Worm (Caenorhabditis elegans): ENCODE results near the gene Y39B6A.13.

The Y39B6A.13 gene

DNA sequence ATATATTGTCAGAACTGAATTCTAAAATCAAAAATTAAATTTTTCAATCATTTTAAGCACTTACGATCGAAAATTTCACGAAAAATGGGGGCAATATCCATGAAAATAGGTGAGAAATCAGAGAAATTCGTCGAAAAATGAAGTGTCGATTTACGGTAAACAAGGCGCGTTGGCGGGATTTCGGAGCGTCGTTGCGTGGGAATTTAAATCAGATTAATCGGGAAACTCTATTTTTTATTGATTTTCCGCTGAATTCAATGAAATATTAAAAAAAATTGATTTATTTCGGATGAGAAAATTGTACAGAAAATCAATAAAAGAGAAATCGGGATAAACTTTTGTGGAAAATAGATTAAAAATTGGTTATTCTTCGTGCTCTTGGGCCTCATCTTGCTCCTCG, at the start of gene Y39B6A.13 (continued):
- TF ChIP-seq isw-1 (GFP tag; IDR thresholded peaks at IDR 0.05) (peak; percentile 20; the same call in 1 of the 2 replicates), jun-1 (tag; optimal IDR thresholded peaks at IDR 0.05) (no peak), snu-23 (GFP tag; optimal IDR thresholded peaks at IDR 0.05) (peak; percentile 64), unc-62 (GFP tag; optimal IDR thresholded peaks at IDR 0.05) (no peak), blmp-1 (tag; optimal IDR thresholded peaks at IDR 0.05) (no peak), C16A3.4 (tag; optimal IDR thresholded peaks at IDR 0.05) (peak; percentile 41), aha-1 (tag; optimal IDR thresholded peaks at IDR 0.05) (no peak), fkh-4 (tag; optimal IDR thresholded peaks at IDR 0.05; ENCODE audit: borderline replicate concordance) (no peak), ceh-90 (tag; optimal IDR thresholded peaks at IDR 0.05) (no peak), dpl-1 (GFP tag; optimal IDR thresholded peaks at IDR 0.05) (peak; percentile 78 to 89 (median 88)), unc-98 (GFP tag; IDR thresholded peaks at IDR 0.05) (no peak), efl-3 (GFP tag; optimal IDR thresholded peaks at IDR 0.05) (no peak), rnt-1 (tag; optimal IDR thresholded peaks at IDR 0.05) (peak; percentile 42), ama-1 (optimal IDR thresholded peaks at IDR 0.05) (no peak), pag-3 (tag; optimal IDR thresholded peaks at IDR 0.05; ENCODE audit: borderline replicate concordance, insufficient read depth) (no peak), fkh-8 (tag; optimal IDR thresholded peaks at IDR 0.05) (peak; percentile 27), efl-1 (optimal IDR thresholded peaks at IDR 0.05) (peak; percentile 41 to 89), efl-1 (GFP tag; optimal IDR thresholded peaks at IDR 0.05 in 1 of 2) (peak; percentile 89 to 99), unc-130 (tag; optimal IDR thresholded peaks at IDR 0.05) (no peak), zag-1 (tag; optimal IDR thresholded peaks at IDR 0.05) (no peak), mep-1 (tag; optimal IDR thresholded peaks at IDR 0.05) (peak; percentile 9), tbx-2 (tag; optimal IDR thresholded peaks at IDR 0.05) (peak; percentile 40), nhr-84 (tag; optimal IDR thresholded peaks at IDR 0.05) (no peak), alr-1 (tag; optimal IDR thresholded peaks at IDR 0.05; ENCODE audit: borderline replicate concordance) (no peak), nhr-76 (tag; optimal IDR thresholded peaks at IDR 0.05) (no peak), unc-30 (tag; optimal IDR thresholded peaks at IDR 0.05) (no peak), snpc-4 (tag; optimal IDR thresholded peaks at IDR 0.05) (no peak), grh-1 (GFP tag; IDR thresholded peaks at IDR 0.05) (no peak), ztf-4 (tag; optimal IDR thresholded peaks at IDR 0.05) (no peak), elt-2 (tag; optimal IDR thresholded peaks at IDR 0.05) (no peak), hlh-4 (tag; optimal IDR thresholded peaks at IDR 0.05) (no peak), swsn-7 (tag; optimal IDR thresholded peaks at IDR 0.05) (peak; percentile 48)

DNA sequence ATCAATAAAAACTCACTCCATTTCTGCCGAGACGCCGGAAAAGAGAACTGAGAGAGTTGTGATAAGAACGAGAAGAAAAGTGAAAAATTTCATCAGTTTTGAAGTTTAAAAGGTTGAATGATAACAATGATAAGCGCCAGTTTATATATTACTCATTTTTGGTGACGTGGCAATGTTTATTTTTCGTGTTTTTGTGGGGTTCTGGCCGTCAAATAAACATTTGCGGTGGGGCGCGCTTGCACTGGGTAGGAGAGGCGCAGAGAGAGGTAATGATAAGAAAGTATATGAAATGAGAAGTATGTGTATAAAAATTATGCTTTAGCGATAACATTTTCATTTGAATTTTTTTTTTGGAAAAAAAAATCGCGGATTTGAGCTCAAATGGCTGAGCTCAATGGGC, 39.4 kb upstream of the Y39B6A.13 start, which contains the start of gene Y39B6A.5:
TSS of gene Y39B6A.5 (minus strand) at position 214 of the 400 bp plus-strand sequence.
- no peak for TF ChIP-seq pag-3 (tag; optimal IDR thresholded peaks at IDR 0.05; ENCODE audit: borderline replicate concordance, insufficient read depth)
- TF ChIP-seq C34B4.2 (tag; optimal IDR thresholded peaks at IDR 0.05) = no peak
- TF ChIP-seq skn-1 (tag; optimal IDR thresholded peaks at IDR 0.05) = peak; percentile 0
- peak; percentile 61 for TF ChIP-seq lin-14 (GFP tag; optimal IDR thresholded peaks at IDR 0.05)
- TF ChIP-seq pqm-1 (tag; optimal IDR thresholded peaks at IDR 0.05) = peak; percentile 82
- TF ChIP-seq ceh-90 (tag; optimal IDR thresholded peaks at IDR 0.05) = no peak
- peak in 1 of 2 experiments; percentile 69 for TF ChIP-seq lin-35 (GFP tag; optimal IDR thresholded peaks at IDR 0.05)
- TF ChIP-seq unc-130 (tag; optimal IDR thresholded peaks at IDR 0.05) = no peak
- TF ChIP-seq pax-3 (tag; optimal IDR thresholded peaks at IDR 0.05) = peak; percentile 80
- peak; percentile 14 for TF ChIP-seq swsn-7 (tag; optimal IDR thresholded peaks at IDR 0.05)
- TF ChIP-seq lir-3 (tag; optimal IDR thresholded peaks at IDR 0.05; ENCODE audit: poor library complexity) = no peak
- peak; percentile 69 for TF ChIP-seq nhr-20 (tag; optimal IDR thresholded peaks at IDR 0.05)
- no peak for TF ChIP-seq aha-1 (tag; optimal IDR thresholded peaks at IDR 0.05)
- TF ChIP-seq snpc-4 (tag; optimal IDR thresholded peaks at IDR 0.05) = no peak
- no peak for TF ChIP-seq alr-1 (tag; optimal IDR thresholded peaks at IDR 0.05; ENCODE audit: borderline replicate concordance)
- TF ChIP-seq nhr-77 (tag; optimal IDR thresholded peaks at IDR 0.05) = peak; percentile 23
- no peak for TF ChIP-seq ets-5 (GFP tag; IDR thresholded peaks at IDR 0.05)
- peak; percentile 4 to 25 for TF ChIP-seq lsy-2 (tag; optimal IDR thresholded peaks at IDR 0.05)
- peak in 1 of 3 experiments; percentile 20 for TF ChIP-seq dpl-1 (GFP tag; optimal IDR thresholded peaks at IDR 0.05)
- TF ChIP-seq jun-1 (tag; optimal IDR thresholded peaks at IDR 0.05) = peak; percentile 79
- TF ChIP-seq ceh-88 (GFP tag; IDR thresholded peaks at IDR 0.05) = no peak
- peak; percentile 71 for TF ChIP-seq nhr-90 (tag; optimal IDR thresholded peaks at IDR 0.05; ENCODE audit: poor library complexity)
- peak; percentile 54 for TF ChIP-seq tlp-1 (tag; optimal IDR thresholded peaks at IDR 0.05)
- TF ChIP-seq mdl-1 (tag; optimal IDR thresholded peaks at IDR 0.05) = peak in 1 of 2 experiments; percentile 57
- no peak for TF ChIP-seq rnt-1 (tag; optimal IDR thresholded peaks at IDR 0.05)
- TF ChIP-seq sup-37 (GFP tag; optimal IDR thresholded peaks at IDR 0.05) = no peak
- TF ChIP-seq aly-2 (tag; optimal IDR thresholded peaks at IDR 0.05) = no peak
- TF ChIP-seq nhr-19 (GFP tag; conservative IDR thresholded peaks at IDR 0.05) = peak; percentile 51
- peak; percentile 19 for TF ChIP-seq blmp-1 (tag; optimal IDR thresholded peaks at IDR 0.05)
- peak in 1 of 6 experiments; percentile 53 for TF ChIP-seq elt-3 (tag; optimal IDR thresholded peaks at IDR 0.05)
- TF ChIP-seq egl-13 (tag; optimal IDR thresholded peaks at IDR 0.05) = no peak

Measured in whole organism, L1 larva.